Worm (Caenorhabditis elegans): ENCODE measurements around the gene ssu-2.

The ssu-2 gene

DNA sequence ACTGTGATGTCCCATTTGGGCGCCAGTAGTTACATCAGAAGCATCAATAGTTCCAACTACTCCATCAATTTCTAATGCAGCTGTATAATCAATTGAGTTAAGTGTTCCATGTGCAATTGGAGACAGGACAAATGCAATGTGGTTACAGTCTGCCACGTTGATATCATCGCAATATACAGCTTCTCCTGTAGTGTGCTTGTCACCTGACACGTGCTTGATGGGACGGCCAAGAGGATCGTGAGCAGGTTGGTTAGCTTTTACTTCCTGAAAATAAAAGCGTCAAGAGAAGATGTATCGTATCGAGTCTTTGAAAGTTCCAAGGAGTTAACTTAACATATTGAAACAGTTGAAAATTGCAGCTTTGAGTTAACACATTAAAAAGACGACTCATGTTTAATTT is 47.5 kb downstream of the ssu-2 start:
- TF ChIP-seq blmp-1 (tag; optimal IDR thresholded peaks at IDR 0.05) (no peak), flh-1 (GFP tag; optimal IDR thresholded peaks at IDR 0.05) (no peak), zip-8 (tag; optimal IDR thresholded peaks at IDR 0.05) (no peak), nhr-76 (tag; optimal IDR thresholded peaks at IDR 0.05) (no peak), pha-4 (tag; optimal IDR thresholded peaks at IDR 0.05) (no peak)

- TF ChIP-seq ceh-83 (GFP tag; optimal IDR thresholded peaks at IDR 0.05) (no peak), elt-1 (tag; optimal IDR thresholded peaks at IDR 0.05; ENCODE audit: borderline replicate concordance, insufficient read depth) (no peak), zip-8 (tag; optimal IDR thresholded peaks at IDR 0.05) (no peak), nhr-2 (tag; optimal IDR thresholded peaks at IDR 0.05) (no peak), mls-2 (tag; optimal IDR thresholded peaks at IDR 0.05) (no peak), tbx-8 (GFP tag; optimal IDR thresholded peaks at IDR 0.05) (no peak), blmp-1 (tag; optimal IDR thresholded peaks at IDR 0.05) (no peak), mab-5 (tag; optimal IDR thresholded peaks at IDR 0.05) (no peak), nhr-28 (tag; optimal IDR thresholded peaks at IDR 0.05) (no peak), drap-1 (GFP tag; optimal IDR thresholded peaks at IDR 0.05) (no peak), nhr-12 (tag; optimal IDR thresholded peaks at IDR 0.05) (no peak), snpc-4 (tag; optimal IDR thresholded peaks at IDR 0.05) (no peak), hlh-1 (tag; optimal IDR thresholded peaks at IDR 0.05) (no peak), unc-120 (tag; optimal IDR thresholded peaks at IDR 0.05; ENCODE audit: poor library complexity, severe bottlenecking) (no peak), ham-2 (GFP tag; optimal IDR thresholded peaks at IDR 0.05) (no peak), M03D4.4 (tag; optimal IDR thresholded peaks at IDR 0.05) (no peak)
Observed at ce11 chrIV:14412655-14413054, 51.6 kb downstream of the ssu-2 start, which contains the start of gene xdh-1. TSS of gene xdh-1 (minus strand) at chrIV:14412894.

DNA sequence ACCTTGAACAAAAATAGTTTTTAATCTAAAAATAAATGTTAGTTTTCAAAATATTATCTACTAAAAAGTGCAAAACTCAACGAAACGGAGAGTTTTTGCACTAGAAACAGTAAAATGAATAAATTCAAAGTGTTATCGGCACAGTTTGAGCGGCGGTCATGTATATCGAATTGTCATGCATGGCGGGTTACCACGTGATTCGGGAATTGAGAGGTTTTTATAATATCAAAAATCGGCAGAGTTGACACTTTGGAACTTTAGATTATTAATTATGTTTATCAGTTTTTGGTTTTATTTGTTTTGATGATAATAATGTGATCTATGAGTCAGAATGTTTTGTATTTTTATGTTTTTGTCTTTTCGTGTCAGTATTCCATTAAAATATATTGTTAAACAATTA is 52.3 kb downstream of the ssu-2 start:
- no peak for TF ChIP-seq elt-3 (tag; optimal IDR thresholded peaks at IDR 0.05)
- TF ChIP-seq hlh-1 (tag; optimal IDR thresholded peaks at IDR 0.05) = no peak
- TF ChIP-seq ztf-11 (tag; optimal IDR thresholded peaks at IDR 0.05) = no peak
- no peak for TF ChIP-seq sptf-1 (tag; optimal IDR thresholded peaks at IDR 0.05)
- TF ChIP-seq bed-3 (GFP tag; optimal IDR thresholded peaks at IDR 0.05) = no peak

DNA sequence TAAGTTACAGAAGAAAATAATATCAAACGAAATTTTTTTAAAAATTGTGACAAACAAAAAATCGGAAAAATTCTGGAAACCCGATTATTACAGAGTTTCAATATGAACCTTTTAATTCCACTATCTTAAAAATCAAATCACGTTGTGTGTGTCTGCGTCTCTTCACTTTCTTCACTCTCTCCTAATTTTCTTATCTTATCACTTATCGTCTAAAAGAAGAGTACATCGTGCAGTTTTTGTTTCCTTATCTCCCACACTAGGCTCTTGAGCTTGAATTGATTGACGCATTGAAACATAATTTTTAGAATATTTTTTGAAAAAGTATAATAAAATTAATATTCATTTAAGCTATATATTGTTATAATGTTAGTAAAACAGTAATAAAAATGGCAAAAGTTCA is 53.2 kb downstream of the ssu-2 start:
- TF ChIP-seq nhr-2 (tag; optimal IDR thresholded peaks at IDR 0.05) = no peak

DNA sequence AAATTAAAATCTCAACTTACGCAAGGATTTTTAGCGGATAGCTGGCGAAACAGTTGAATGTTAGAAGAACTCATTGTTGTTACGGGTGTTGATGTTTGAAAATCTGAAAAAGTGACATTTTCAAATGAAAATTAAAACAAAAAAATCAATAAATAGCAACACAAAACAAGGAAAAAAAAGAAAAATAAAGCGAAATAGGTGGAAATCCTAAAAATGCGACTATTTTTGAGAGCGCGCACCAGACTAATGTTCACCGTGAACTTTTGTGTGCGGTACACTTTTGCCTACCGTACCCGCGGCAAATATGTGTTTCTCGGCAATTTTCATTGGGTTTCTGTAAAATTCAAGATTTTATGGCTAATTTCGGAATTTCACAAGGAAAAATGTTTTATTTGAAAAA is 56.1 kb downstream of the ssu-2 start, which contains the start of gene F55B11.6:
F55B11.6 (minus strand) TSS at position 101 of the 400 bp plus-strand sequence.
- TF ChIP-seq ces-1 (GFP tag; optimal IDR thresholded peaks at IDR 0.05) (no peak), ceh-83 (GFP tag; optimal IDR thresholded peaks at IDR 0.05) (no peak), pha-4 (tag; optimal IDR thresholded peaks at IDR 0.05) (no peak), unc-62 (GFP tag; optimal IDR thresholded peaks at IDR 0.05) (no peak), lin-32 (GFP tag; optimal IDR thresholded peaks at IDR 0.05) (no peak), M03D4.4 (tag; optimal IDR thresholded peaks at IDR 0.05) (no peak), flh-1 (GFP tag; optimal IDR thresholded peaks at IDR 0.05) (no peak), drap-1 (GFP tag; optimal IDR thresholded peaks at IDR 0.05) (no peak)
